Worm (Caenorhabditis elegans) whole organism, mixed stage, embryonic: Measurements from ENCODE around the gene rib-1.
A peak's percentile ranks its signal among the peaks of the same experiment; 100 is the strongest.

Experiments used
- M03D4.4 ChIP-seq: sonication (generic microtip); optimal IDR thresholded peaks from 2 replicates; lab custom pipeline; 2017; ENCODE audit warnings: mild to moderate bottlenecking, missing genetic modification characterization, missing compliant biosample characterization
- bed-3 ChIP-seq: fragments of 200-800 bp; sonication (Bioruptor generic); optimal IDR thresholded peaks from 3 replicates; lab custom pipeline; 2018; ENCODE audit warnings: mild to moderate bottlenecking, missing genetic modification characterization, moderate library complexity, missing compliant biosample characterization
- blmp-1 ChIP-seq: fragments of 150-350 bp; optimal IDR thresholded peaks from 2 replicates; lab custom pipeline; 2014; ENCODE audit warnings: missing biosample characterization, missing genetic modification characterization
- ceh-39 ChIP-seq: fragments of 150-350 bp; optimal IDR thresholded peaks from 2 replicates; lab custom pipeline; 2014; ENCODE audit warnings: missing biosample characterization, missing genetic modification characterization
- ceh-43 ChIP-seq: fragments of 200-800 bp; sonication (Bioruptor generic); optimal IDR thresholded peaks from 2 replicates; lab custom pipeline; 2018; ENCODE audit warnings: mild to moderate bottlenecking, missing genetic modification characterization, moderate library complexity, missing compliant biosample characterization
- ceh-83 ChIP-seq: fragments of 200-800 bp; sonication (Bioruptor generic); optimal IDR thresholded peaks from 2 replicates; lab custom pipeline; 2018; ENCODE audit warnings: mild to moderate bottlenecking, missing genetic modification characterization, missing compliant biosample characterization
- ces-1 ChIP-seq: fragments of 150-350 bp; optimal IDR thresholded peaks from 2 replicates; lab custom pipeline; 2014; ENCODE audit warnings: missing biosample characterization, missing genetic modification reagents, missing genetic modification characterization
- cnd-1 ChIP-seq: fragments of 200-800 bp; sonication (Bioruptor generic); optimal IDR thresholded peaks from 2 replicates; lab custom pipeline; 2018; ENCODE audit warnings: mild to moderate bottlenecking, missing genetic modification characterization, missing compliant biosample characterization
- drap-1 ChIP-seq: fragments of 200-800 bp; sonication (Bioruptor generic); optimal IDR thresholded peaks from 3 replicates; lab custom pipeline; 2018; ENCODE audit warnings: mild to moderate bottlenecking, missing genetic modification characterization, missing compliant biosample characterization
- elt-1 ChIP-seq: sonication (generic microtip); optimal IDR thresholded peaks from 2 replicates; lab custom pipeline; 2017; ENCODE audit warnings: missing genetic modification characterization, mild to moderate bottlenecking, missing compliant biosample characterization, antibody characterized with exemption, moderate library complexity, borderline replicate concordance; ENCODE audit not compliant: insufficient read depth
- flh-1 ChIP-seq: fragments of 200-800 bp; sonication (Bioruptor generic); optimal IDR thresholded peaks from 2 replicates; lab custom pipeline; 2018; ENCODE audit warnings: mild to moderate bottlenecking, missing genetic modification characterization, moderate library complexity, missing compliant biosample characterization
- ham-2 ChIP-seq: fragments of 200-800 bp; sonication (Bioruptor generic); optimal IDR thresholded peaks from 2 replicates; lab custom pipeline; 2018; ENCODE audit warnings: mild to moderate bottlenecking, missing genetic modification characterization, missing compliant biosample characterization
- hlh-1 ChIP-seq: fragments of 150-350 bp; optimal IDR thresholded peaks from 2 replicates; lab custom pipeline; 2014; ENCODE audit warnings: missing biosample characterization, missing genetic modification reagents, missing genetic modification characterization
- lin-13 ChIP-seq: fragments of 150-350 bp; optimal IDR thresholded peaks from 2 replicates; lab custom pipeline; 2014; ENCODE audit warnings: missing biosample characterization, missing genetic modification characterization
- lin-32 ChIP-seq: fragments of 200-800 bp; sonication (Bioruptor generic); optimal IDR thresholded peaks from 2 replicates; lab custom pipeline; 2018; ENCODE audit warnings: mild to moderate bottlenecking, missing genetic modification characterization, missing compliant biosample characterization
- lsy-2 ChIP-seq: fragments of 150-350 bp; optimal IDR thresholded peaks from 2 replicates; lab custom pipeline; 2014; ENCODE audit warnings: missing biosample characterization, missing genetic modification characterization
- mep-1 ChIP-seq: fragments of 150-350 bp; optimal IDR thresholded peaks from 2 replicates; lab custom pipeline; 2017; ENCODE audit warnings: missing biosample characterization, missing genetic modification reagents, missing genetic modification characterization, inconsistent platforms
- mls-2 ChIP-seq: sonication (generic microtip); optimal IDR thresholded peaks from 2 replicates; lab custom pipeline; 2016; ENCODE audit warnings: mild to moderate bottlenecking, missing genetic modification characterization, moderate library complexity, missing compliant biosample characterization
- nhr-237 ChIP-seq: fragments of 150-350 bp; optimal IDR thresholded peaks from 2 replicates; lab custom pipeline; 2014; ENCODE audit warnings: missing biosample characterization, missing genetic modification characterization
- nhr-28 ChIP-seq: fragments of 150-350 bp; optimal IDR thresholded peaks from 2 replicates; lab custom pipeline; 2014; ENCODE audit warnings: missing biosample characterization, missing genetic modification characterization
- nhr-76 ChIP-seq: sonication (generic microtip); optimal IDR thresholded peaks from 2 replicates; lab custom pipeline; 2017; ENCODE audit warnings: missing biosample characterization, missing genetic modification characterization
- pha-4 ChIP-seq: fragments of 150-350 bp; optimal IDR thresholded peaks from 2 replicates; lab custom pipeline; 2018; ENCODE audit warnings: missing biosample characterization, missing genetic modification reagents, missing genetic modification characterization
- sem-2 ChIP-seq: fragments of 200-800 bp; sonication (Bioruptor generic); optimal IDR thresholded peaks from 2 replicates; lab custom pipeline; 2018; ENCODE audit warnings: mild to moderate bottlenecking, missing genetic modification characterization, missing compliant biosample characterization
- snpc-4 ChIP-seq: fragments of 150-350 bp; optimal IDR thresholded peaks from 2 replicates; lab custom pipeline; 2014; ENCODE audit warnings: missing biosample characterization, missing genetic modification characterization
- sptf-1 ChIP-seq: sonication (generic microtip); optimal IDR thresholded peaks from 2 replicates; lab custom pipeline; 2017; ENCODE audit warnings: mild to moderate bottlenecking, missing genetic modification characterization, moderate library complexity, missing compliant biosample characterization
- tbx-8 ChIP-seq: fragments of 200-800 bp; sonication (Bioruptor generic); optimal IDR thresholded peaks from 2 replicates; lab custom pipeline; 2018; ENCODE audit warnings: mild to moderate bottlenecking, missing genetic modification characterization, moderate library complexity, missing compliant biosample characterization
- unc-120 ChIP-seq: sonication (generic microtip); optimal IDR thresholded peaks from 2 replicates; lab custom pipeline; 2017; ENCODE audit warnings: missing genetic modification characterization, missing compliant biosample characterization; ENCODE audit not compliant: poor library complexity, severe bottlenecking
- unc-39 ChIP-seq: fragments of 150-350 bp; optimal IDR thresholded peaks from 2 replicates; lab custom pipeline; 2014; ENCODE audit warnings: missing biosample characterization, missing genetic modification characterization
- unc-62 ChIP-seq: fragments of 150-350 bp; optimal IDR thresholded peaks from 2 replicates; lab custom pipeline; 2014; ENCODE audit warnings: missing biosample characterization, missing genetic modification reagents, missing genetic modification characterization
- zip-8 ChIP-seq: fragments of 150-350 bp; optimal IDR thresholded peaks from 2 replicates; lab custom pipeline; 2014; ENCODE audit warnings: missing biosample characterization, missing genetic modification characterization
- ztf-11 ChIP-seq: fragments of 150-350 bp; optimal IDR thresholded peaks from 2 replicates; lab custom pipeline; 2014; ENCODE audit warnings: missing biosample characterization, missing genetic modification characterization

Gene rib-1

ce11 chrIV:11602498-11603068 is 24.0 kb downstream of the rib-1 start, which contains the start of gene rps-11:
TSS of gene rps-11 (plus strand) at chrIV:11602641.
- TF ChIP-seq blmp-1, result no peak
- no peak for TF ChIP-seq unc-39 (tag; lab: Kevin White, UChicago)
- TF ChIP-seq drap-1 (GFP tag; lab: Kevin White, UChicago), result no peak
- TF ChIP-seq unc-120 (tag; lab: Kevin White, UChicago), result no peak
- TF ChIP-seq snpc-4 (tag; lab: Kevin White, UChicago), result no peak

ce11 chrIV:11603265-11603840 is 24.8 kb downstream of the rib-1 start:
- TF ChIP-seq flh-1 (GFP tag; lab: Kevin White, UChicago) (no peak), M03D4.4 (tag; lab: Kevin White, UChicago) (no peak), elt-1 (tag; lab: Kevin White, UChicago) (no peak), cnd-1 (tag; lab: Kevin White, UChicago) (no peak), unc-120 (tag; lab: Kevin White, UChicago) (no peak), ham-2 (no peak), mls-2 (tag; lab: Kevin White, UChicago) (no peak), zip-8 (tag; lab: Kevin White, UChicago) (no peak), ztf-11 (no peak), unc-39 (tag; lab: Kevin White, UChicago) (no peak), sem-2 (no peak), ceh-39 (no peak), ceh-43 (no peak), ces-1 (GFP tag; lab: Kevin White, UChicago) (no peak), pha-4 (tag; lab: Kevin White, UChicago) (no peak), unc-62 (no peak)

- TF ChIP-seq nhr-237 (peak; percentile 12), pha-4 (tag; lab: Kevin White, UChicago) (peak; percentile 36), zip-8 (tag; lab: Kevin White, UChicago) (no peak), ztf-11 (no peak), ceh-83 (no peak), lin-32 (GFP tag; lab: Kevin White, UChicago) (no peak), elt-1 (tag; lab: Kevin White, UChicago) (peak; percentile 17), flh-1 (GFP tag; lab: Kevin White, UChicago) (peak; percentile 10), lin-13 (tag; lab: Kevin White, UChicago) (no peak), sptf-1 (tag; lab: Kevin White, UChicago) (peak; percentile 58), sem-2 (peak; percentile 39), hlh-1 (tag; lab: Kevin White, UChicago) (peak; percentile 71), bed-3 (GFP tag; lab: Kevin White, UChicago) (peak; percentile 42), ham-2 (no peak), ceh-43 (peak; percentile 69), mep-1 (tag; lab: Kevin White, UChicago) (peak; percentile 75), ces-1 (GFP tag; lab: Kevin White, UChicago) (peak; percentile 40), M03D4.4 (tag; lab: Kevin White, UChicago) (peak; percentile 57), tbx-8 (GFP tag; lab: Kevin White, UChicago) (no peak), unc-120 (tag; lab: Kevin White, UChicago) (peak; percentile 19), lsy-2 (peak; percentile 42)
Measured at ce11 chrIV:11604909-11605308, 26.3 kb downstream of the rib-1 start, which contains the start of the genes ragc-1 and Y24F12A.1. TSS of gene ragc-1 (minus strand) at chrIV:11604933. TSS of gene Y24F12A.1 (plus strand) at chrIV:11605254.

ce11 chrIV:11620909-11621308 is 42.3 kb downstream of the rib-1 start, which contains the start of gene dsl-5:
TSS of gene dsl-5 (minus strand) at chrIV:11621009.
- TF ChIP-seq cnd-1 (tag; lab: Kevin White, UChicago), result no peak
- no peak for TF ChIP-seq nhr-237
- no peak for TF ChIP-seq pha-4 (tag; lab: Kevin White, UChicago)
- no peak for TF ChIP-seq snpc-4 (tag; lab: Kevin White, UChicago)
- TF ChIP-seq zip-8 (tag; lab: Kevin White, UChicago), result peak; percentile 15
- no peak for TF ChIP-seq ceh-39
- TF ChIP-seq tbx-8 (GFP tag; lab: Kevin White, UChicago), result no peak

ce11 chrIV:11622336-11622735 is 43.7 kb downstream of the rib-1 start:
- no peak for TF ChIP-seq ztf-11
- TF ChIP-seq nhr-28 (tag; lab: Kevin White, UChicago), result no peak
- TF ChIP-seq sem-2, result no peak
- no peak for TF ChIP-seq sptf-1 (tag; lab: Kevin White, UChicago)
- no peak for TF ChIP-seq elt-1 (tag; lab: Kevin White, UChicago)
- no peak for TF ChIP-seq lsy-2
- no peak for TF ChIP-seq cnd-1 (tag; lab: Kevin White, UChicago)
- TF ChIP-seq drap-1 (GFP tag; lab: Kevin White, UChicago), result no peak
- no peak for TF ChIP-seq unc-120 (tag; lab: Kevin White, UChicago)
- no peak for TF ChIP-seq blmp-1
- TF ChIP-seq nhr-76 (tag; lab: Kevin White, UChicago), result no peak
- TF ChIP-seq M03D4.4 (tag; lab: Kevin White, UChicago), result no peak
